Fruit fly (Drosophila melanogaster) whole organism, embryonic: ENCODE data around the gene Spn85F.

ENCODE experiments used
- CG10267 ChIP-seq: fragments of 200-800 bp; sonication (Bioruptor generic); optimal IDR thresholded peaks from 2 replicates; lab custom pipeline; 2018; ENCODE audit warnings: missing biosample characterization, mild to moderate bottlenecking, missing genetic modification characterization, moderate library complexity
- CG10321 ChIP-seq: fragments of 200-800 bp; sonication (Bioruptor generic); IDR thresholded peaks from 2 replicates; pipeline ENCODE4 v1.3.6; 2022; ENCODE audit warnings: missing biosample characterization, missing genetic modification characterization
- CG10543 ChIP-seq: fragments of 200-800 bp; sonication (Bioruptor generic); optimal IDR thresholded peaks from 3 replicates; lab custom pipeline; 2017; ENCODE audit warnings: missing biosample characterization, mild to moderate bottlenecking, missing genetic modification characterization, moderate library complexity
- CG10979 ChIP-seq: fragments of 200-800 bp; sonication (Bioruptor generic); optimal IDR thresholded peaks from 2 replicates; lab custom pipeline; 2018; ENCODE audit warnings: missing biosample characterization, mild to moderate bottlenecking, missing genetic modification characterization, moderate library complexity
- CG12659 ChIP-seq: fragments of 200-800 bp; sonication (Bioruptor generic); optimal IDR thresholded peaks from 3 replicates; lab custom pipeline; 2017; ENCODE audit warnings: mild to moderate bottlenecking, missing biosample characterization, missing genetic modification reagents, missing genetic modification characterization
- CG13296 ChIP-seq: fragments of 200-800 bp; sonication (Bioruptor generic); optimal IDR thresholded peaks from 3 replicates; lab custom pipeline; 2018; ENCODE audit warnings: missing biosample characterization, mild to moderate bottlenecking, missing genetic modification characterization
- CG13624 ChIP-seq: fragments of 200-800 bp; sonication (Bioruptor generic); optimal IDR thresholded peaks from 2 replicates; lab custom pipeline; 2016; ENCODE audit warnings: missing biosample characterization, missing genetic modification characterization
- CG13775 ChIP-seq: fragments of 200-800 bp; sonication (Bioruptor generic); optimal IDR thresholded peaks from 3 replicates; lab custom pipeline; 2017; ENCODE audit warnings: missing biosample characterization, mild to moderate bottlenecking, missing genetic modification characterization
- CG15011 ChIP-seq: fragments of 200-800 bp; sonication (Bioruptor generic); optimal IDR thresholded peaks from 3 replicates; lab custom pipeline; 2018; ENCODE audit warnings: missing biosample characterization, mild to moderate bottlenecking, missing genetic modification characterization
- CG15269 ChIP-seq: fragments of 200-800 bp; sonication (Bioruptor generic); optimal IDR thresholded peaks from 2 replicates; lab custom pipeline; 2018; ENCODE audit warnings: missing biosample characterization, mild to moderate bottlenecking, missing genetic modification characterization, moderate library complexity
- CG1529 ChIP-seq: fragments of 200-800 bp; sonication (Bioruptor generic); optimal IDR thresholded peaks from 3 replicates; lab custom pipeline; 2018; ENCODE audit warnings: missing biosample characterization, missing genetic modification characterization
- CG1647 ChIP-seq: fragments of 200-800 bp; sonication (Bioruptor generic); optimal IDR thresholded peaks from 3 replicates; lab custom pipeline; 2016; ENCODE audit warnings: missing biosample characterization, missing genetic modification characterization
- CG17328 ChIP-seq: fragments of 200-800 bp; sonication (Bioruptor generic); IDR thresholded peaks from 2 replicates; pipeline ENCODE4 v1.3.6; 2022; ENCODE audit warnings: missing biosample characterization, missing genetic modification characterization
- CG17612 ChIP-seq: fragments of 200-800 bp; sonication (Bioruptor generic); IDR thresholded peaks from 2 replicates; pipeline ENCODE4 v1.3.6; 2022; ENCODE audit warnings: missing biosample characterization, missing genetic modification characterization
- CG2129 ChIP-seq: fragments of 200-800 bp; sonication (Bioruptor generic); IDR thresholded peaks from 2 replicates; pipeline ENCODE4 v1.3.6; 2022; ENCODE audit warnings: missing biosample characterization, missing genetic modification characterization; ENCODE audit not compliant: partially characterized antibody
- CG2712 ChIP-seq: fragments of 200-800 bp; optimal IDR thresholded peaks from 3 replicates; lab custom pipeline; 2019; ENCODE audit warnings: missing biosample characterization, mild to moderate bottlenecking, missing genetic modification characterization, moderate library complexity
- CG3065 ChIP-seq: fragments of 200-800 bp; sonication (Bioruptor generic); optimal IDR thresholded peaks from 2 replicates; lab custom pipeline; 2016; ENCODE audit warnings: missing biosample characterization, missing genetic modification characterization
- CG31441 ChIP-seq: fragments of 200-800 bp; sonication (Bioruptor generic); IDR thresholded peaks from 2 replicates; pipeline ENCODE4 v1.3.6; 2022; ENCODE audit warnings: missing biosample characterization, missing genetic modification characterization
- CG32767 ChIP-seq: fragments of 200-800 bp; sonication (Bioruptor generic); IDR thresholded peaks from 2 replicates; pipeline ENCODE4 v1.3.6; 2022; ENCODE audit warnings: missing biosample characterization, missing genetic modification characterization
- CG6254 ChIP-seq: fragments of 200-800 bp; sonication (Bioruptor generic); optimal IDR thresholded peaks from 3 replicates; lab custom pipeline; 2017; ENCODE audit warnings: mild to moderate bottlenecking, missing biosample characterization, missing genetic modification reagents, missing genetic modification characterization
- CG7786 ChIP-seq: fragments of 200-800 bp; sonication (Bioruptor generic); optimal IDR thresholded peaks from 2 replicates; lab custom pipeline; 2016; ENCODE audit warnings: missing biosample characterization, missing genetic modification characterization
- CTCF ChIP-seq: fragments of 200-800 bp; sonication (Bioruptor generic); optimal IDR thresholded peaks from 2 replicates; lab custom pipeline; 2017; ENCODE audit warnings: missing biosample characterization, mild to moderate bottlenecking, missing genetic modification characterization, moderate library complexity
- CkIIα-i1 ChIP-seq: fragments of 200-800 bp; sonication (Bioruptor generic); IDR thresholded peaks from 2 replicates; pipeline ENCODE4 v1.3.6; 2022; ENCODE audit warnings: missing biosample characterization, missing genetic modification characterization
- Eip74EF ChIP-seq, 2 experiments: fragments of 200-800 bp in 1 of 2; fragments of >200 bp in 1 of 2; sonication (Bioruptor generic) in 1 of 2; optimal IDR thresholded peaks; 2 replicates each; lab custom pipeline; 2017 to 2019; ENCODE audit warnings: missing biosample characterization in 2 of 2, missing genetic modification characterization in 2 of 2, mild to moderate bottlenecking in 1 of 2, moderate library complexity in 1 of 2
- Fer1 ChIP-seq: fragments of 200-800 bp; sonication (Bioruptor generic); optimal IDR thresholded peaks from 2 replicates; lab custom pipeline; 2017; ENCODE audit warnings: missing biosample characterization, mild to moderate bottlenecking, missing genetic modification characterization
- Hand ChIP-seq: fragments of 200-800 bp; sonication (Bioruptor generic); optimal IDR thresholded peaks from 2 replicates; lab custom pipeline; 2017; ENCODE audit warnings: mild to moderate bottlenecking, missing biosample characterization, missing genetic modification reagents, missing genetic modification characterization
- Mad ChIP-seq: fragments of 200-800 bp; sonication (Bioruptor generic); optimal IDR thresholded peaks from 2 replicates; lab custom pipeline; 2016; ENCODE audit warnings: missing biosample characterization, missing genetic modification characterization
- Oaz ChIP-seq: fragments of 200-800 bp; sonication (Bioruptor generic); IDR thresholded peaks from 2 replicates; pipeline ENCODE4 v1.3.6; 2022; ENCODE audit warnings: missing biosample characterization, missing genetic modification characterization
- Optix ChIP-seq: fragments of 200-800 bp; sonication (Bioruptor generic); IDR thresholded peaks from 3 replicates; pipeline ENCODE4 v1.3.6; 2022; ENCODE audit warnings: missing biosample characterization, missing genetic modification characterization
- Tbp ChIP-seq: fragments of >200 bp; optimal IDR thresholded peaks from 2 replicates; lab custom pipeline; 2018; ENCODE audit warnings: missing biosample characterization, missing genetic modification characterization
- Trl ChIP-seq, 3 experiments: fragments of >200 bp in 2 of 3; fragments of 200-800 bp in 1 of 3; sonication (Bioruptor generic) in 1 of 3; optimal IDR thresholded peaks; 2 replicates in 1 of 3; 3 replicates in 2 of 3; lab custom pipeline; 2016 to 2017; ENCODE audit warnings: missing biosample characterization in 1 of 3, missing genetic modification characterization in 1 of 3
- az2 ChIP-seq: fragments of 200-800 bp; sonication (Bioruptor generic); optimal IDR thresholded peaks from 3 replicates; lab custom pipeline; 2016; ENCODE audit warnings: missing biosample characterization, missing genetic modification characterization
- crc ChIP-seq: fragments of 200-800 bp; sonication (Bioruptor generic); optimal IDR thresholded peaks from 2 replicates; lab custom pipeline; 2016; ENCODE audit warnings: missing biosample characterization, missing genetic modification characterization
- cwo ChIP-seq: fragments of 200-800 bp; sonication (Bioruptor generic); optimal IDR thresholded peaks from 3 replicates; lab custom pipeline; 2017; ENCODE audit warnings: missing biosample characterization, missing genetic modification characterization, mild to moderate bottlenecking, moderate library complexity, missing genetic modification reagents
- dmrt99B ChIP-seq: fragments of 200-800 bp; sonication (Bioruptor generic); optimal IDR thresholded peaks from 2 replicates; lab custom pipeline; 2018; ENCODE audit warnings: missing biosample characterization, mild to moderate bottlenecking, missing genetic modification characterization, moderate library complexity
- emc ChIP-seq: fragments of 200-800 bp; sonication (Bioruptor generic); optimal IDR thresholded peaks from 2 replicates; lab custom pipeline; 2016; ENCODE audit warnings: missing biosample characterization, missing genetic modification characterization
- eve ChIP-seq, 2 experiments: fragments of >200 bp; optimal IDR thresholded peaks; 2 replicates each; lab custom pipeline; 2017; ENCODE audit warnings: missing biosample characterization in 2 of 2, missing genetic modification characterization in 2 of 2
- fd102C ChIP-seq: fragments of 200-800 bp; sonication (Bioruptor generic); optimal IDR thresholded peaks from 2 replicates; lab custom pipeline; 2018; ENCODE audit warnings: missing biosample characterization, mild to moderate bottlenecking, missing genetic modification characterization, moderate library complexity
- fd64A ChIP-seq: fragments of 200-800 bp; sonication (Bioruptor generic); optimal IDR thresholded peaks from 3 replicates; lab custom pipeline; 2018; ENCODE audit warnings: missing biosample characterization, mild to moderate bottlenecking, missing genetic modification characterization
- gcm2 ChIP-seq: fragments of 200-800 bp; sonication (Bioruptor generic); optimal IDR thresholded peaks from 2 replicates; lab custom pipeline; 2016; ENCODE audit warnings: missing biosample characterization, missing genetic modification characterization
- ham ChIP-seq: fragments of 200-800 bp; sonication (Bioruptor generic); IDR thresholded peaks from 2 replicates; pipeline ENCODE4 v1.3.6; 2022; ENCODE audit warnings: missing biosample characterization, missing genetic modification characterization
- hbn ChIP-seq: fragments of 200-800 bp; sonication (Bioruptor generic); IDR thresholded peaks from 2 replicates; pipeline ENCODE4 v1.3.6; 2022; ENCODE audit warnings: missing biosample characterization, missing genetic modification characterization; ENCODE audit not compliant: partially characterized antibody
- insv ChIP-seq, 2 experiments: fragments of 200-800 bp; sonication (Bioruptor generic); optimal IDR thresholded peaks; 3 replicates each; lab custom pipeline; 2016 to 2018; ENCODE audit warnings: missing biosample characterization in 2 of 2, missing genetic modification characterization in 2 of 2
- klu ChIP-seq: fragments of 200-800 bp; sonication (Bioruptor generic); IDR thresholded peaks from 2 replicates; pipeline ENCODE4 v1.3.6; 2022; ENCODE audit warnings: missing biosample characterization, missing genetic modification characterization
- kni ChIP-seq: fragments of 200-800 bp; sonication (Bioruptor generic); optimal IDR thresholded peaks from 3 replicates; lab custom pipeline; 2017; ENCODE audit warnings: mild to moderate bottlenecking, missing biosample characterization, missing genetic modification reagents, missing genetic modification characterization
- pum ChIP-seq: fragments of 200-800 bp; sonication (Bioruptor generic); optimal IDR thresholded peaks from 2 replicates; lab custom pipeline; 2016; ENCODE audit warnings: missing biosample characterization, missing genetic modification characterization
- schlank ChIP-seq: fragments of 200-800 bp; sonication (Bioruptor generic); optimal IDR thresholded peaks from 2 replicates; lab custom pipeline; 2018; ENCODE audit warnings: missing biosample characterization, mild to moderate bottlenecking, missing genetic modification characterization
- sd ChIP-seq: fragments of 200-800 bp; sonication (Bioruptor generic); optimal IDR thresholded peaks from 3 replicates; lab custom pipeline; 2018; ENCODE audit warnings: missing biosample characterization, mild to moderate bottlenecking, missing genetic modification characterization, moderate library complexity
- trh ChIP-seq: fragments of 200-800 bp; sonication (Bioruptor generic); optimal IDR thresholded peaks from 2 replicates; lab custom pipeline; 2016; ENCODE audit warnings: missing biosample characterization, missing genetic modification characterization
- wor ChIP-seq: fragments of 200-800 bp; sonication (Bioruptor generic); IDR thresholded peaks from 2 replicates; pipeline ENCODE4 v1.3.6; 2022; ENCODE audit warnings: missing biosample characterization, missing genetic modification characterization

Gene Spn85F

DNA sequence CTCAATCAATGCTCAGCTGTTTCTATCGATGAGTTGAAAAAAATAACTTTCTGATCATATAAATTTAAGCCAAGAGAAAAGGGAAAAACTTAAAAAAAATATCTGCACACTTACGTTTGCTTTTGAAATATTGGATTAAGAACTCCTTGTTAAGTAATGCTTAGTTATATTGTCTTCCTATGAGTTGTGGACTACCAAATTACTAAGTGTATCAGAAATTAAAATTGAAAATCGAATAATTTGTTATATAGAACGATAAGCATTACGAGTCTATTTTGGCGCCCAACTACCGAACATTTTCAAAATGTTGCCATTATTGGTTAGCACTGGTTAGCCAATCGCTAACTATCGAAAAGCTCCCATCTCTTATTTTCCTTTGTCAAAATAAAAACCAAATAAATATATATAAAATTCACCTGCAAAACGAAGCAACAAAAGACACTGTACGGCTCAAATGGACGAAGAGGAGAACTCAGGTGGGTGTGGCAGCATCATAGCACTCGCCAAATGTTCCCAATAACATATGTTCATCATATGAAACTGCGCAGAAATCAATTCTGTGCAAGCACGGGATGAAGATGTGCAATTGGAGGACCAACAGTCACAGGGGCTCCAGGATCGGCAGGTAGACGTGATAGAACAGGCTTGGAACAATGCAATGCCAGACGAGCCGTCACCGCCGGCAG, 52.0 kb downstream of the Spn85F start, which contains the start of gene ohgt (continued):
- TF ChIP-seq CG13624 (peak; percentile 13), cwo (GFP tag; lab: Kevin White, UChicago) (no peak), CG10267 (tag; lab: Kevin White, UChicago) (peak; percentile 74), emc (no peak), CG6254 (GFP tag; lab: Kevin White, UChicago) (no peak), CG32767 (GFP tag; lab: Robert Waterston, UW) (no peak), CG1529 (GFP tag; lab: Kevin White, UChicago) (no peak), hbn (no peak), Eip74EF (GFP tag; optimal IDR thresholded peaks at IDR 0.05; lab: Kevin White, UChicago) (peak in 1 of 2 experiments; percentile 6), pum (GFP tag; lab: Kevin White, UChicago) (peak; percentile 13), CG17612 (GFP tag; lab: Robert Waterston, UW) (no peak), ham (GFP tag; lab: Robert Waterston, UW) (no peak), schlank (tag; lab: Kevin White, UChicago) (no peak), az2 (GFP tag; lab: Kevin White, UChicago) (no peak), dmrt99B (tag; lab: Kevin White, UChicago) (peak; percentile 7), trh (GFP tag; lab: Kevin White, UChicago) (no peak), Optix (GFP tag; lab: Robert Waterston, UW) (no peak), Fer1 (GFP tag; lab: Kevin White, UChicago) (no peak), sd (no peak), gcm2 (GFP tag; lab: Kevin White, UChicago) (no peak), Trl (optimal IDR thresholded peaks at IDR 0.05; lab: Kevin White, UChicago) (no peak), Trl (GFP tag; optimal IDR thresholded peaks at IDR 0.05; lab: Kevin White, UChicago) (peak; percentile 4), kni (no peak), CG13296 (GFP tag; lab: Kevin White, UChicago) (peak; percentile 36), CG2712 (tag; lab: Kevin White, UChicago) (peak; percentile 39), eve (GFP tag; optimal IDR thresholded peaks at IDR 0.05; lab: Kevin White, UChicago) (no peak), CkIIα-i1 (GFP tag; lab: Robert Waterston, UW) (no peak), CG10543 (GFP tag; lab: Kevin White, UChicago) (no peak), fd64A (GFP tag; lab: Kevin White, UChicago) (no peak), CG31441 (GFP tag; lab: Robert Waterston, UW) (no peak), CG15269 (tag; lab: Kevin White, UChicago) (peak; percentile 23), Hand (GFP tag; lab: Kevin White, UChicago) (no peak), CTCF (peak; percentile 23), CG1647 (no peak), CG13775 (GFP tag; lab: Kevin White, UChicago) (no peak), Oaz (GFP tag; lab: Robert Waterston, UW) (no peak), CG7786 (GFP tag; lab: Kevin White, UChicago) (no peak), klu (GFP tag; lab: Robert Waterston, UW) (no peak), wor (no peak), CG15011 (GFP tag; lab: Kevin White, UChicago) (no peak), CG2129 (GFP tag; lab: Robert Waterston, UW) (no peak), fd102C (GFP tag; lab: Kevin White, UChicago) (no peak), crc (GFP tag; lab: Kevin White, UChicago) (no peak), CG10321 (no peak), CG3065 (GFP tag; lab: Kevin White, UChicago) (no peak), insv (GFP tag; optimal IDR thresholded peaks at IDR 0.05; lab: Kevin White, UChicago) (no peak), CG12659 (GFP tag; lab: Kevin White, UChicago) (peak; percentile 32), CG10979 (tag; lab: Kevin White, UChicago) (no peak), Mad (GFP tag; lab: Kevin White, UChicago) (peak; percentile 32), CG17328 (GFP tag; lab: Robert Waterston, UW) (no peak), Tbp (GFP tag; lab: Kevin White, UChicago) (no peak)
